Fruit fly (Drosophila melanogaster): ENCODE measurements around the gene Qsox3.

DNA sequence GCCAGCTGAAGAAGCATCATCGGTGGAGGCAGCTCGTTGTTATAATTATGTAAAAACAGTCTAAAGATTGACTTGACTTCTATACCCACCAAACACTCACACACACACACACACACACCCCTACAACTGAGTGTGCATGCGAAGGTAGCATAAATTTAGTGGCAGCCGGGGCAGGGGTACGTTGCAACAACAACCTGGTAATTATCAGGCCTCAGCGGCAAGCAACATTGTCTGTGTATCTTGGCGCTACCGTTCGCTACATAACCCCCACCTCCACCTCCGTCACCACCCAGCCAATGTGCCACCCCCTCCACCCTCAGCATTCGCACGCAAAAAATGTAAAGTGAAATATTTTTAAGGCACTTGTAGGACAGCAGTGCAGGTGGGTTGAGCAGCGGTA, 5.4 kb downstream of the Qsox3 start:
- TF ChIP-seq CG7357 (GFP tag; IDR thresholded peaks at IDR 0.05) (no peak), CG15696 (tag; optimal IDR thresholded peaks at IDR 0.05) (no peak), CG12155 (GFP tag; optimal IDR thresholded peaks at IDR 0.05) (no peak), CG3065 (GFP tag; optimal IDR thresholded peaks at IDR 0.05) (no peak), CG3726 (GFP tag; IDR thresholded peaks at IDR 0.05) (no peak), Nf-YC (tag; optimal IDR thresholded peaks at IDR 0.05) (no peak), gro (GFP tag; optimal IDR thresholded peaks at IDR 0.05) (no peak), gem (tag; optimal IDR thresholded peaks at IDR 0.05) (no peak), ash1 (GFP tag; optimal IDR thresholded peaks at IDR 0.05) (no peak), Awh (GFP tag; IDR thresholded peaks at IDR 0.05) (no peak), trh (GFP tag; optimal IDR thresholded peaks at IDR 0.05) (no peak), CG18011 (GFP tag; optimal IDR thresholded peaks at IDR 0.05) (no peak), CG30020 (tag; optimal IDR thresholded peaks at IDR 0.05) (no peak), HmgZ (tag; optimal IDR thresholded peaks at IDR 0.05) (no peak)
